Worm (Caenorhabditis elegans) whole organism, L2 larva: Measurements from ENCODE around the gene let-716.

Experiments
- C34F6.9 ChIP-seq: fragments of 150-350 bp; optimal IDR thresholded peaks from 2 replicates; lab custom pipeline; 2014; ENCODE audit warnings: missing biosample characterization, missing genetic modification characterization
- F13H6.1 ChIP-seq: sonication (generic microtip); optimal IDR thresholded peaks from 2 replicates; lab custom pipeline; 2016; ENCODE audit warnings: missing genetic modification characterization, missing compliant biosample characterization
- R02D3.7 ChIP-seq: fragments of 150-350 bp; optimal IDR thresholded peaks from 2 replicates; lab custom pipeline; 2014; ENCODE audit warnings: missing biosample characterization, missing genetic modification characterization
- Y55F3AM.14 ChIP-seq: fragments of 200-800 bp; sonication (Bioruptor generic); optimal IDR thresholded peaks from 2 replicates; lab custom pipeline; 2018; ENCODE audit warnings: mild to moderate bottlenecking, missing genetic modification characterization, missing compliant biosample characterization
- ZK546.5 ChIP-seq: sonication (generic microtip); optimal IDR thresholded peaks from 2 replicates; lab custom pipeline; 2017; ENCODE audit warnings: missing biosample characterization, missing genetic modification characterization
- alr-1 ChIP-seq: fragments of 150-350 bp; optimal IDR thresholded peaks from 2 replicates; lab custom pipeline; 2014; ENCODE audit warnings: missing biosample characterization, missing genetic modification characterization
- aly-2 ChIP-seq: fragments of 150-350 bp; optimal IDR thresholded peaks from 2 replicates; lab custom pipeline; 2014; ENCODE audit warnings: missing biosample characterization, missing genetic modification characterization
- ama-1 ChIP-seq: fragments of 150-350 bp; optimal IDR thresholded peaks from 2 replicates; lab custom pipeline; 2018; ENCODE audit warnings: inconsistent platforms
- blmp-1 ChIP-seq: sonication (generic microtip); optimal IDR thresholded peaks from 2 replicates; lab custom pipeline; 2017; ENCODE audit warnings: missing genetic modification characterization, mild to moderate bottlenecking, missing compliant biosample characterization, antibody characterized with exemption, moderate library complexity; ENCODE audit not compliant: insufficient read depth
- ceh-16 ChIP-seq: fragments of 150-350 bp; optimal IDR thresholded peaks from 2 replicates; lab custom pipeline; 2014; ENCODE audit warnings: missing biosample characterization, missing genetic modification characterization
- ceh-82 ChIP-seq: fragments of 150-350 bp; optimal IDR thresholded peaks from 2 replicates; lab custom pipeline; 2014; ENCODE audit warnings: missing biosample characterization, missing genetic modification characterization
- crh-2 ChIP-seq: sonication (generic microtip); optimal IDR thresholded peaks from 2 replicates; lab custom pipeline; 2017; ENCODE audit warnings: missing biosample characterization, missing genetic modification characterization
- dmd-4 ChIP-seq: sonication (generic microtip); optimal IDR thresholded peaks from 2 replicates; lab custom pipeline; 2017; ENCODE audit warnings: missing biosample characterization, missing genetic modification characterization
- egl-27 ChIP-seq: sonication (generic microtip); optimal IDR thresholded peaks from 3 replicates; lab custom pipeline; 2017; ENCODE audit warnings: missing biosample characterization, missing genetic modification reagents, missing genetic modification characterization
- elt-1 ChIP-seq: fragments of 150-350 bp; optimal IDR thresholded peaks from 2 replicates; lab custom pipeline; 2014; ENCODE audit warnings: missing biosample characterization, missing genetic modification characterization
- elt-3 ChIP-seq: sonication (generic microtip); optimal IDR thresholded peaks from 2 replicates; lab custom pipeline; 2017; ENCODE audit warnings: missing biosample characterization, missing genetic modification characterization
- fos-1 ChIP-seq: fragments of 150-350 bp; optimal IDR thresholded peaks from 2 replicates; lab custom pipeline; 2014; ENCODE audit warnings: missing biosample characterization, missing genetic modification characterization
- gmeb-1 ChIP-seq: fragments of 150-350 bp; optimal IDR thresholded peaks from 2 replicates; lab custom pipeline; 2014; ENCODE audit warnings: missing biosample characterization, missing genetic modification characterization
- lin-11 ChIP-seq: fragments of 150-350 bp; sonication (generic microtip); optimal IDR thresholded peaks from 2 replicates; lab custom pipeline; 2014; ENCODE audit warnings: missing biosample characterization, missing genetic modification characterization, inconsistent platforms, mixed read lengths
- lin-13 ChIP-seq: fragments of 150-350 bp; optimal IDR thresholded peaks from 2 replicates; lab custom pipeline; 2014; ENCODE audit warnings: missing biosample characterization, missing genetic modification reagents, missing genetic modification characterization
- lin-39 ChIP-seq: fragments of 150-350 bp; optimal IDR thresholded peaks from 2 replicates; lab custom pipeline; 2014; ENCODE audit warnings: missing biosample characterization, missing genetic modification reagents, missing genetic modification characterization
- lsy-2 ChIP-seq, 2 experiments: fragments of 150-350 bp in 1 of 2; sonication (generic microtip) in 1 of 2; optimal IDR thresholded peaks; 2 replicates each; lab custom pipeline; 2014 to 2017; ENCODE audit warnings: missing biosample characterization in 2 of 2, missing genetic modification characterization in 2 of 2
- mab-5 ChIP-seq: fragments of 150-350 bp; optimal IDR thresholded peaks from 2 replicates; lab custom pipeline; 2014; ENCODE audit warnings: missing biosample characterization, missing genetic modification characterization
- mbf-1 ChIP-seq: sonication (generic microtip); optimal IDR thresholded peaks from 2 replicates; lab custom pipeline; 2017; ENCODE audit warnings: missing biosample characterization, missing genetic modification characterization
- mdl-1 ChIP-seq, 2 experiments: fragments of 150-350 bp in 1 of 2; sonication (generic microtip) in 1 of 2; optimal IDR thresholded peaks; 2 replicates each; lab custom pipeline; 2017; ENCODE audit warnings: missing biosample characterization in 2 of 2, missing genetic modification characterization in 2 of 2
- nhr-10 ChIP-seq: sonication (generic microtip); optimal IDR thresholded peaks from 2 replicates; lab custom pipeline; 2017; ENCODE audit warnings: missing biosample characterization, missing genetic modification characterization
- nhr-11 ChIP-seq: fragments of 150-350 bp; optimal IDR thresholded peaks from 2 replicates; lab custom pipeline; 2014; ENCODE audit warnings: missing biosample characterization, missing genetic modification characterization
- nhr-12 ChIP-seq: fragments of 150-350 bp; optimal IDR thresholded peaks from 2 replicates; lab custom pipeline; 2014; ENCODE audit warnings: missing biosample characterization, missing genetic modification characterization
- nhr-129 ChIP-seq: fragments of 150-350 bp; optimal IDR thresholded peaks from 2 replicates; lab custom pipeline; 2014; ENCODE audit warnings: missing biosample characterization, missing genetic modification characterization
- nhr-21 ChIP-seq: fragments of 150-350 bp; optimal IDR thresholded peaks from 2 replicates; lab custom pipeline; 2014; ENCODE audit warnings: missing biosample characterization, missing genetic modification characterization
- nhr-23 ChIP-seq: fragments of 150-350 bp; optimal IDR thresholded peaks from 2 replicates; lab custom pipeline; 2014; ENCODE audit warnings: missing biosample characterization, missing genetic modification reagents, missing genetic modification characterization
- nhr-237 ChIP-seq: fragments of 150-350 bp; optimal IDR thresholded peaks from 2 replicates; lab custom pipeline; 2014; ENCODE audit warnings: missing biosample characterization, missing genetic modification characterization
- nhr-25 ChIP-seq: fragments of 150-350 bp; sonication (generic microtip); optimal IDR thresholded peaks from 3 replicates; lab custom pipeline; 2014; ENCODE audit warnings: missing biosample characterization, missing genetic modification characterization
- nhr-6 ChIP-seq: fragments of 150-350 bp; optimal IDR thresholded peaks from 2 replicates; lab custom pipeline; 2014; ENCODE audit warnings: missing biosample characterization, missing genetic modification characterization
- nhr-77 ChIP-seq: fragments of 150-350 bp; optimal IDR thresholded peaks from 2 replicates; lab custom pipeline; 2014; ENCODE audit warnings: missing biosample characterization, missing genetic modification characterization
- peb-1 ChIP-seq: fragments of 150-350 bp; optimal IDR thresholded peaks from 2 replicates; lab custom pipeline; 2014; ENCODE audit warnings: missing biosample characterization, missing genetic modification characterization
- sem-4 ChIP-seq: fragments of 150-350 bp; optimal IDR thresholded peaks from 2 replicates; lab custom pipeline; 2014; ENCODE audit warnings: missing biosample characterization, missing genetic modification reagents, missing genetic modification characterization
- skn-1 ChIP-seq: sonication (generic microtip); optimal IDR thresholded peaks from 2 replicates; lab custom pipeline; 2017; ENCODE audit warnings: missing biosample characterization, missing genetic modification characterization
- sma-3 ChIP-seq: sonication (generic microtip); optimal IDR thresholded peaks from 2 replicates; lab custom pipeline; 2016; ENCODE audit warnings: missing genetic modification reagents, missing genetic modification characterization, missing compliant biosample characterization
- sma-9 ChIP-seq, 2 experiments: fragments of 150-350 bp in 1 of 2; sonication (generic microtip) in 1 of 2; optimal IDR thresholded peaks; 2 replicates each; lab custom pipeline; 2014 to 2016; ENCODE audit warnings: missing genetic modification characterization in 2 of 2, mild to moderate bottlenecking in 1 of 2, missing biosample characterization in 1 of 2, missing compliant biosample characterization in 1 of 2, missing genetic modification reagents in 1 of 2, moderate library complexity in 1 of 2
- snpc-4 ChIP-seq: fragments of 150-350 bp; optimal IDR thresholded peaks from 2 replicates; lab custom pipeline; 2014; ENCODE audit warnings: missing biosample characterization, missing genetic modification characterization
- unc-39 ChIP-seq: fragments of 150-350 bp; optimal IDR thresholded peaks from 2 replicates; lab custom pipeline; 2014; ENCODE audit warnings: missing biosample characterization, missing genetic modification characterization
- unc-55 ChIP-seq: fragments of 150-350 bp; sonication (generic microtip); optimal IDR thresholded peaks from 3 replicates; lab custom pipeline; 2014; ENCODE audit warnings: missing biosample characterization, missing genetic modification reagents, missing genetic modification characterization
- unc-62 ChIP-seq: fragments of 150-350 bp; optimal IDR thresholded peaks from 2 replicates; lab custom pipeline; 2014; ENCODE audit warnings: missing biosample characterization, missing genetic modification reagents, missing genetic modification characterization
- zag-1 ChIP-seq: fragments of 150-350 bp; optimal IDR thresholded peaks from 2 replicates; lab custom pipeline; 2014; ENCODE audit warnings: missing biosample characterization, missing genetic modification characterization
- ztf-1 ChIP-seq: fragments of 200-800 bp; sonication (Bioruptor generic); conservative IDR thresholded peaks from 2 replicates; pipeline ENCODE4 v1.3.6; 2022; ENCODE audit warnings: missing genetic modification characterization, missing compliant biosample characterization
- ztf-11 ChIP-seq: sonication (generic microtip); optimal IDR thresholded peaks from 2 replicates; lab custom pipeline; 2017; ENCODE audit warnings: missing biosample characterization, missing genetic modification characterization
- ztf-4 ChIP-seq: fragments of 150-350 bp; optimal IDR thresholded peaks from 2 replicates; lab custom pipeline; 2014; ENCODE audit warnings: missing biosample characterization, missing genetic modification characterization

Gene let-716

DNA sequence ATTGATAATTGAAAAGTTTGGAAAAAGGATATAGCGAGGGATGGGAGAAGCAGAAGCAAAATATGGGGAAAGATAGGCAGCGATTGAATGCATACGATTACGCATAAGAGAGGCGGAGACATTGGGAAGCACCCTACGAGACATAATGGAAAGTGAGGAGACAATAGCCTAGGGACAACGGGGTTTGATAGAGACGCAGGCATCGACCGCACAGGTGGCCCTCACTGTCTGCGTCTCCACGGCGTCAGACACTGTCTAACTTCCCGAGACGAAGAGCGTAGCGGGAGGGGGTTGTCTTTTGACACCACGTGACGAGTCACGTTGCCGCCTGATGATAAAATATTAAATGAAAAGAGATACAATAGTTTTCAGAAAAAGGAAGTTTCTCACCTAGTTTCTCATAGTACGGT is 37.6 kb downstream of the let-716 start:
- TF ChIP-seq Y55F3AM.14 (GFP tag; lab: Kevin White, UChicago) (peak; percentile 89), dmd-4 (tag; lab: Kevin White, UChicago) (no peak), gmeb-1 (tag; lab: Kevin White, UChicago) (peak; percentile 85), mab-5 (tag; lab: Kevin White, UChicago) (peak; percentile 83), nhr-11 (no peak), ama-1 (lab: Kevin White, UChicago) (no peak), lin-13 (GFP tag; lab: Kevin White, UChicago) (peak; percentile 59), fos-1 (peak; percentile 58), ceh-16 (tag; lab: Kevin White, UChicago) (peak; percentile 53), zag-1 (tag; lab: Kevin White, UChicago) (peak; percentile 47), nhr-21 (tag; lab: Kevin White, UChicago) (peak; percentile 96), aly-2 (tag; lab: Kevin White, UChicago) (no peak), F13H6.1 (tag; lab: Kevin White, UChicago) (peak; percentile 94), nhr-23 (no peak), nhr-12 (tag; lab: Kevin White, UChicago) (no peak), elt-1 (peak; percentile 1), lin-11 (peak; percentile 71), ztf-11 (tag; lab: Kevin White, UChicago) (no peak), ztf-4 (tag; lab: Kevin White, UChicago) (peak; percentile 35), nhr-25 (tag; lab: Kevin White, UChicago) (peak; percentile 92), alr-1 (tag; lab: Kevin White, UChicago) (no peak), snpc-4 (no peak), lin-39 (no peak), sma-3 (GFP tag; lab: Kevin White, UChicago) (peak; percentile 95), skn-1 (no peak), R02D3.7 (tag; lab: Kevin White, UChicago) (no peak), mbf-1 (tag; lab: Kevin White, UChicago) (no peak), nhr-129 (tag; lab: Kevin White, UChicago) (peak; percentile 44), lsy-2 (tag; optimal IDR thresholded peaks at IDR 0.05; lab: Kevin White, UChicago) (peak; percentile 53 to 89), sem-4 (peak; percentile 81), peb-1 (no peak), nhr-237 (tag; lab: Kevin White, UChicago) (no peak), ZK546.5 (peak; percentile 24), nhr-10 (tag; lab: Kevin White, UChicago) (peak; percentile 46), nhr-77 (no peak), sma-9 (GFP tag; optimal IDR thresholded peaks at IDR 0.05; lab: Kevin White, UChicago) (peak; percentile 97), sma-9 (tag; optimal IDR thresholded peaks at IDR 0.05; lab: Kevin White, UChicago) (no peak), unc-39 (no peak), mdl-1 (tag; optimal IDR thresholded peaks at IDR 0.05; lab: Kevin White, UChicago) (peak; percentile 95 to 97), blmp-1 (tag; lab: Kevin White, UChicago) (peak; percentile 83), ceh-82 (tag; lab: Kevin White, UChicago) (peak; percentile 55), C34F6.9 (tag; lab: Kevin White, UChicago) (peak; percentile 88), unc-62 (GFP tag; lab: Kevin White, UChicago) (peak; percentile 66), nhr-6 (tag; lab: Kevin White, UChicago) (peak; percentile 50), crh-2 (tag; lab: Kevin White, UChicago) (peak; percentile 85), elt-3 (tag; lab: Kevin White, UChicago) (no peak), ztf-1 (GFP tag; lab: Robert Waterston, UW) (no peak), unc-55 (GFP tag; lab: Kevin White, UChicago) (peak; percentile 63), egl-27 (tag; lab: Kevin White, UChicago) (peak; percentile 42)
